Worm (Caenorhabditis elegans): ENCODE results near the gene ctsa-1.2.

- TF ChIP-seq elt-2 (tag; optimal IDR thresholded peaks at IDR 0.05) (no peak), hlh-4 (tag; optimal IDR thresholded peaks at IDR 0.05) (no peak), nhr-237 (tag; optimal IDR thresholded peaks at IDR 0.05) (no peak)
These were observed 6.6 kb upstream of the ctsa-1.2 start, which contains the start of gene F13D12.8 for ce11 chrII:11732513-11732912.

Measured in whole organism, L1 larva.